Worm (Caenorhabditis elegans) whole organism, L4/young adult: Measurements from ENCODE around the gene C04E6.4.

ENCODE experiments used
- dao-5 ChIP-seq: sonication (generic microtip); optimal IDR thresholded peaks from 2 replicates; lab custom pipeline; 2016; ENCODE audit warnings: missing genotype, missing genetic modification characterization, moderate library complexity, missing compliant biosample characterization
- him-1 ChIP-seq: sonication (generic microtip); optimal IDR thresholded peaks from 2 replicates; lab custom pipeline; 2016; ENCODE audit warnings: missing genotype, missing genetic modification reagents, missing genetic modification characterization, missing compliant biosample characterization

ce11 chrV:5880064-5880463 is 27.1 kb upstream of the C04E6.4 start, which contains the start of gene C02G6.3:
- TF ChIP-seq him-1: no peak
- TF ChIP-seq dao-5: no peak
